Worm (Caenorhabditis elegans): Measurements from ENCODE around the gene brp-1.

brp-1 gene

DNA sequence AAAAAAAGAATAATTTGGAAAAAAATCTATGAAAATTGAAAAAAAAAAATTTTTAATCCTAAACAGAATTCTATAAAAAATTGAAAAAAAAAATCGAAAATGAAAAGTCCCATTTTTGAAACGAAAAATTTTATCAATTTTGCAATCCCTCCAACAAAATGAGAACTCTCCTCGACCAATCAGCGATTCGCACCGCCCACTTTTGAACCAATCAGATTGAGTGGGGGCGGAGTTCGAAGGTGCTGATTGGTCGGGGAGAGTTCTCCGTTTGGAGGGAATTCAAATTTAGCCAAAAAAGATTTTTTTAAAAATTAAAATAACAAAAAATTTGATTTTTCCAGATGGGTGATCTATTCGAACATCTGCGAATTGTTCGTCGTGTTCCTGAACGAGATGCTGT lies 47.4 kb downstream of the brp-1 start:
- peak; percentile 85 for TF ChIP-seq nfya-1 (tag; optimal IDR thresholded peaks at IDR 0.05)
- no peak for TF ChIP-seq tbx-7 (tag; optimal IDR thresholded peaks at IDR 0.05)
